Fruit fly (Drosophila melanogaster) whole organism, embryonic: ENCODE data around the gene CG17264.

ENCODE experiments used
- ATbp ChIP-seq: fragments of 200-800 bp; sonication (Bioruptor generic); optimal IDR thresholded peaks from 2 replicates; lab custom pipeline; 2017; ENCODE audit warnings: missing biosample characterization, mild to moderate bottlenecking, missing genetic modification characterization, missing genetic modification reagents
- Antp ChIP-seq: fragments of 200-800 bp; sonication (Bioruptor generic); optimal IDR thresholded peaks from 3 replicates; lab custom pipeline; 2016; ENCODE audit warnings: missing biosample characterization, missing genetic modification characterization
- CG10147 ChIP-seq: fragments of 200-800 bp; sonication (Bioruptor generic); optimal IDR thresholded peaks from 2 replicates; lab custom pipeline; 2019; ENCODE audit warnings: missing biosample characterization, mild to moderate bottlenecking, missing genetic modification characterization, moderate library complexity
- CG1024 ChIP-seq: fragments of 200-800 bp; sonication (Bioruptor generic); IDR thresholded peaks from 2 replicates; pipeline ENCODE4 v1.3.6; 2022; ENCODE audit warnings: missing biosample characterization, missing genetic modification characterization
- CG12104 ChIP-seq: fragments of 200-800 bp; sonication (Bioruptor generic); optimal IDR thresholded peaks from 3 replicates; lab custom pipeline; 2016; ENCODE audit warnings: missing biosample characterization, missing genetic modification characterization
- CG14014 ChIP-seq: fragments of 200-800 bp; sonication (Bioruptor generic); IDR thresholded peaks from 2 replicates; pipeline ENCODE4 v1.3.6; 2022; ENCODE audit warnings: missing biosample characterization, missing genetic modification characterization
- CG1529 ChIP-seq: fragments of 200-800 bp; sonication (Bioruptor generic); optimal IDR thresholded peaks from 3 replicates; lab custom pipeline; 2018; ENCODE audit warnings: missing biosample characterization, missing genetic modification characterization
- CG15479 ChIP-seq: fragments of 200-800 bp; sonication (Bioruptor generic); optimal IDR thresholded peaks from 3 replicates; lab custom pipeline; 2019; ENCODE audit warnings: missing biosample characterization, mild to moderate bottlenecking, missing genetic modification characterization, moderate library complexity
- CG15514 ChIP-seq: fragments of 200-800 bp; sonication (Bioruptor generic); optimal IDR thresholded peaks from 3 replicates; lab custom pipeline; 2017; ENCODE audit warnings: missing biosample characterization, missing genetic modification characterization, mild to moderate bottlenecking, moderate library complexity, missing genetic modification reagents
- CG1603 ChIP-seq: fragments of 200-800 bp; sonication (Bioruptor generic); optimal IDR thresholded peaks from 2 replicates; lab custom pipeline; 2019; ENCODE audit warnings: missing biosample characterization, mild to moderate bottlenecking, missing genetic modification characterization, moderate library complexity
- CG16815 ChIP-seq: fragments of 200-800 bp; sonication (Bioruptor generic); optimal IDR thresholded peaks from 3 replicates; lab custom pipeline; 2017; ENCODE audit warnings: missing biosample characterization, mild to moderate bottlenecking, missing genetic modification characterization
- CG16863 ChIP-seq: fragments of 200-800 bp; sonication (Bioruptor generic); optimal IDR thresholded peaks from 3 replicates; lab custom pipeline; 2016; ENCODE audit warnings: missing biosample characterization, missing genetic modification characterization
- CG17568 ChIP-seq: fragments of 200-800 bp; sonication (Bioruptor generic); optimal IDR thresholded peaks from 2 replicates; lab custom pipeline; 2018; ENCODE audit warnings: missing biosample characterization, mild to moderate bottlenecking, missing genetic modification characterization, moderate library complexity
- CG18476 ChIP-seq: fragments of 200-800 bp; sonication (Bioruptor generic); optimal IDR thresholded peaks from 2 replicates; lab custom pipeline; 2016; ENCODE audit warnings: missing biosample characterization, mild to moderate bottlenecking, missing genetic modification characterization
- CG18764 ChIP-seq: fragments of 200-800 bp; sonication (Bioruptor generic); optimal IDR thresholded peaks from 3 replicates; lab custom pipeline; 2016; ENCODE audit warnings: missing biosample characterization, missing genetic modification characterization
- CG2116 ChIP-seq: fragments of 200-800 bp; sonication (Bioruptor generic); optimal IDR thresholded peaks from 3 replicates; lab custom pipeline; 2018; ENCODE audit warnings: missing biosample characterization, mild to moderate bottlenecking, missing genetic modification characterization
- CG2129 ChIP-seq: fragments of 200-800 bp; sonication (Bioruptor generic); IDR thresholded peaks from 2 replicates; pipeline ENCODE4 v1.3.6; 2022; ENCODE audit warnings: missing biosample characterization, missing genetic modification characterization; ENCODE audit not compliant: partially characterized antibody
- CG31365 ChIP-seq: fragments of 200-800 bp; sonication (Bioruptor generic); optimal IDR thresholded peaks from 2 replicates; lab custom pipeline; 2018; ENCODE audit warnings: missing biosample characterization, mild to moderate bottlenecking, missing genetic modification characterization
- CG4617 ChIP-seq: fragments of 200-800 bp; sonication (Bioruptor generic); optimal IDR thresholded peaks from 3 replicates; lab custom pipeline; 2016; ENCODE audit warnings: missing biosample characterization, missing genetic modification characterization, borderline replicate concordance
- CG4730 ChIP-seq: fragments of 200-800 bp; sonication (Bioruptor generic); IDR thresholded peaks from 2 replicates; pipeline ENCODE4 v1.3.6; 2022; ENCODE audit warnings: missing biosample characterization, missing genetic modification characterization
- CG5180 ChIP-seq: fragments of 200-800 bp; sonication (Bioruptor generic); optimal IDR thresholded peaks from 3 replicates; lab custom pipeline; 2017; ENCODE audit warnings: missing biosample characterization, missing genetic modification characterization, mild to moderate bottlenecking, moderate library complexity, missing genetic modification reagents
- CG7839 ChIP-seq: fragments of 200-800 bp; sonication (Bioruptor generic); optimal IDR thresholded peaks from 3 replicates; lab custom pipeline; 2018; ENCODE audit warnings: missing biosample characterization, mild to moderate bottlenecking, missing genetic modification characterization, moderate library complexity
- CG7963 ChIP-seq: fragments of 200-800 bp; sonication (Bioruptor generic); IDR thresholded peaks from 3 replicates; pipeline ENCODE4 v1.3.6; 2022; ENCODE audit warnings: missing biosample characterization, missing genetic modification characterization; ENCODE audit not compliant: partially characterized antibody
- CG8388 ChIP-seq: fragments of 200-800 bp; sonication (Bioruptor generic); optimal IDR thresholded peaks from 2 replicates; lab custom pipeline; 2019; ENCODE audit warnings: missing biosample characterization, mild to moderate bottlenecking, missing genetic modification characterization, moderate library complexity
- E2f1 ChIP-seq: fragments of 200-800 bp; sonication (Bioruptor generic); IDR thresholded peaks from 2 replicates; pipeline ENCODE4 v1.3.6; 2022; ENCODE audit warnings: missing biosample characterization, missing genetic modification characterization
- Hr3 ChIP-seq: fragments of 200-800 bp; sonication (Bioruptor generic); optimal IDR thresholded peaks from 3 replicates; lab custom pipeline; 2016; ENCODE audit warnings: missing biosample characterization, missing genetic modification characterization
- Oli ChIP-seq: fragments of 200-800 bp; sonication (Bioruptor generic); optimal IDR thresholded peaks from 2 replicates; lab custom pipeline; 2018; ENCODE audit warnings: missing biosample characterization, mild to moderate bottlenecking, missing genetic modification characterization, moderate library complexity
- Rfx ChIP-seq: fragments of 200-800 bp; sonication (Bioruptor generic); IDR thresholded peaks from 2 replicates; pipeline ENCODE4 v1.3.6; 2022; ENCODE audit warnings: missing biosample characterization, missing genetic modification characterization
- Sry-β ChIP-seq: fragments of 200-800 bp; sonication (Bioruptor generic); optimal IDR thresholded peaks from 2 replicates; lab custom pipeline; 2018; ENCODE audit warnings: missing biosample characterization, mild to moderate bottlenecking, missing genetic modification characterization, moderate library complexity
- Vsx1 ChIP-seq: fragments of 200-800 bp; sonication (Bioruptor generic); optimal IDR thresholded peaks from 2 replicates; lab custom pipeline; 2017; ENCODE audit warnings: missing biosample characterization, mild to moderate bottlenecking, missing genetic modification characterization, missing genetic modification reagents
- YL-1 ChIP-seq: fragments of 200-800 bp; sonication (Bioruptor generic); optimal IDR thresholded peaks from 3 replicates; lab custom pipeline; 2017; ENCODE audit warnings: missing biosample characterization, mild to moderate bottlenecking, missing genetic modification characterization
- ato ChIP-seq: fragments of 200-800 bp; sonication (Bioruptor generic); IDR thresholded peaks from 2 replicates; pipeline ENCODE4 v1.3.6; 2022; ENCODE audit warnings: missing biosample characterization, missing genetic modification characterization; ENCODE audit not compliant: partially characterized antibody
- bbx ChIP-seq: fragments of 200-800 bp; sonication (Bioruptor generic); IDR thresholded peaks from 2 replicates; pipeline ENCODE4 v1.3.6; 2022; ENCODE audit warnings: missing biosample characterization, missing genetic modification characterization; ENCODE audit not compliant: partially characterized antibody
- br ChIP-seq: fragments of >200 bp; optimal IDR thresholded peaks from 2 replicates; lab custom pipeline; 2017
- chinmo ChIP-seq: fragments of 200-800 bp; sonication (Bioruptor generic); IDR thresholded peaks from 4 replicates; pipeline ENCODE4 v1.3.6; 2022; ENCODE audit warnings: missing biosample characterization, missing genetic modification characterization; ENCODE audit not compliant: partially characterized antibody
- en ChIP-seq: fragments of 200-800 bp; sonication (Bioruptor generic); optimal IDR thresholded peaks from 2 replicates; lab custom pipeline; 2016; ENCODE audit warnings: missing biosample characterization, missing genetic modification characterization
- fru ChIP-seq: fragments of >200 bp; optimal IDR thresholded peaks from 2 replicates; lab custom pipeline; 2017
- grn ChIP-seq: fragments of 200-800 bp; sonication (Bioruptor generic); optimal IDR thresholded peaks from 3 replicates; lab custom pipeline; 2017; ENCODE audit warnings: missing biosample characterization, missing genetic modification characterization
- her ChIP-seq: fragments of 200-800 bp; sonication (Bioruptor generic); optimal IDR thresholded peaks from 2 replicates; lab custom pipeline; 2016; ENCODE audit warnings: missing biosample characterization, missing genetic modification characterization
- jumu ChIP-seq: fragments of 200-800 bp; sonication (Bioruptor generic); optimal IDR thresholded peaks from 3 replicates; lab custom pipeline; 2016; ENCODE audit warnings: missing biosample characterization, missing genetic modification characterization
- luna ChIP-seq: fragments of 200-800 bp; sonication (Bioruptor generic); optimal IDR thresholded peaks from 2 replicates; lab custom pipeline; 2016; ENCODE audit warnings: missing biosample characterization, missing genetic modification characterization
- maf-S ChIP-seq: fragments of 200-800 bp; sonication (Bioruptor generic); optimal IDR thresholded peaks from 2 replicates; lab custom pipeline; 2016; ENCODE audit warnings: missing biosample characterization, missing genetic modification characterization
- nau ChIP-seq: fragments of 200-800 bp; sonication (Bioruptor generic); optimal IDR thresholded peaks from 3 replicates; lab custom pipeline; 2017; ENCODE audit warnings: missing biosample characterization, mild to moderate bottlenecking, missing genetic modification characterization, missing genetic modification reagents
- oc ChIP-seq: fragments of 200-800 bp; sonication (Bioruptor generic); optimal IDR thresholded peaks from 2 replicates; lab custom pipeline; 2018; ENCODE audit warnings: missing biosample characterization, mild to moderate bottlenecking, missing genetic modification characterization, moderate library complexity
- odd ChIP-seq: fragments of 200-800 bp; sonication (Bioruptor generic); optimal IDR thresholded peaks from 2 replicates; lab custom pipeline; 2017; ENCODE audit warnings: missing biosample characterization, mild to moderate bottlenecking, missing genetic modification characterization
- pum ChIP-seq: fragments of 200-800 bp; sonication (Bioruptor generic); optimal IDR thresholded peaks from 2 replicates; lab custom pipeline; 2016; ENCODE audit warnings: missing biosample characterization, missing genetic modification characterization
- sr ChIP-seq: fragments of 200-800 bp; sonication (Bioruptor generic); IDR thresholded peaks from 3 replicates; pipeline ENCODE4 v1.3.6; 2022; ENCODE audit warnings: missing biosample characterization, missing genetic modification characterization
- tgo ChIP-seq: fragments of 200-800 bp; sonication (Bioruptor generic); IDR thresholded peaks from 3 replicates; pipeline ENCODE4 v1.3.6; 2022; ENCODE audit warnings: missing biosample characterization, missing genetic modification characterization
- ttk ChIP-seq: fragments of 200-800 bp; sonication (Bioruptor generic); IDR thresholded peaks from 2 replicates; pipeline ENCODE4 v2.1.2; 2022; ENCODE audit warnings: missing biosample characterization, missing genetic modification characterization
- yki ChIP-seq: fragments of >200 bp; optimal IDR thresholded peaks from 3 replicates; lab custom pipeline; 2018
- zen ChIP-seq: fragments of 200-800 bp; sonication (Bioruptor generic); optimal IDR thresholded peaks from 3 replicates; lab custom pipeline; 2018; ENCODE audit warnings: missing biosample characterization, mild to moderate bottlenecking, missing genetic modification characterization, moderate library complexity

CG17264 gene

DNA sequence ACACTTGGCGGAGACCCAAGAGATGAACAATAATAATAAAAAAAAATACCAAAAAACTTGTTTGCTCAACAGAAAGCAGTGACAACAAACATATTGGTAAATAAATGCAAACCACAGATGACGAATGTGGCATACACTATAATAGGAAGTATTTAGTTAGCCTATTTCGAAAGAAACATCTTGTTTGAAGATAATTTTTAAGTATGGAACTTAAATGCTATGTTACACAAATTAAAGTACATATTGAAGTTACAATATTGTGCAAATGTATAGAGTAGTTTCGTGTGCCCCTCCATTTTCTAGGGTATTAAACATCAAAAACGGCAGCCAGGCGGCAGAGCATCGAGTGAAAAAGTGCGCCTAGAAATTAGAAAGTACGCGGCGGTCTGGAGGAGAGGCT is 14.9 kb upstream of the CG17264 start (continued):
- TF ChIP-seq Sry-β (GFP tag; lab: Kevin White, UChicago) (no peak), CG1603 (peak; percentile 76), en (no peak), CG15514 (GFP tag; lab: Kevin White, UChicago) (no peak), E2f1 (GFP tag; lab: Robert Waterston, UW) (peak; percentile 42; the same call in 1 of the 2 replicates), CG1024 (GFP tag; lab: Robert Waterston, UW) (no peak), CG2129 (GFP tag; lab: Robert Waterston, UW) (no peak), Rfx (no peak), CG7963 (no peak), CG1529 (peak; percentile 69), CG16863 (peak; percentile 40), Vsx1 (GFP tag; lab: Kevin White, UChicago) (no peak), Hr3 (no peak), Antp (no peak), oc (tag; lab: Kevin White, UChicago) (peak; percentile 62), fru (no peak), ttk (GFP tag; lab: Robert Waterston, UW) (peak; percentile 14; the same call in 1 of the 2 replicates), her (GFP tag; lab: Kevin White, UChicago) (no peak), maf-S (GFP tag; lab: Kevin White, UChicago) (no peak), CG17568 (GFP tag; lab: Kevin White, UChicago) (peak; percentile 40), CG14014 (GFP tag; lab: Robert Waterston, UW) (peak; percentile 8; the same call in 1 of the 2 replicates), sr (GFP tag; lab: Robert Waterston, UW) (no peak), CG5180 (GFP tag; lab: Kevin White, UChicago) (peak; percentile 47), grn (GFP tag; lab: Kevin White, UChicago) (no peak), CG15479 (GFP tag; lab: Kevin White, UChicago) (no peak), bbx (GFP tag; lab: Robert Waterston, UW) (no peak), CG10147 (GFP tag; lab: Kevin White, UChicago) (no peak), CG18476 (GFP tag; lab: Kevin White, UChicago) (peak; percentile 4), jumu (GFP tag; lab: Kevin White, UChicago) (no peak), ATbp (GFP tag; lab: Kevin White, UChicago) (peak; percentile 85), CG18764 (no peak), CG4617 (GFP tag; lab: Kevin White, UChicago) (no peak), chinmo (no peak), br (no peak), CG2116 (GFP tag; lab: Kevin White, UChicago) (no peak), Oli (tag; lab: Kevin White, UChicago) (peak; percentile 63), luna (GFP tag; lab: Kevin White, UChicago) (no peak), zen (tag; lab: Kevin White, UChicago) (no peak), CG16815 (GFP tag; lab: Kevin White, UChicago) (no peak), CG4730 (GFP tag; lab: Robert Waterston, UW) (no peak), odd (GFP tag; lab: Kevin White, UChicago) (peak; percentile 51), CG8388 (GFP tag; lab: Kevin White, UChicago) (peak; percentile 71), pum (GFP tag; lab: Kevin White, UChicago) (peak; percentile 20), nau (GFP tag; lab: Kevin White, UChicago) (peak; percentile 54), yki (lab: Kevin White, UChicago) (no peak), YL-1 (GFP tag; lab: Kevin White, UChicago) (no peak), CG7839 (tag; lab: Kevin White, UChicago) (peak; percentile 54), tgo (GFP tag; lab: Robert Waterston, UW) (no peak; the same call in 2 of the 3 replicates), CG12104 (GFP tag; lab: Kevin White, UChicago) (no peak), ato (GFP tag; lab: Robert Waterston, UW) (no peak), CG31365 (tag; lab: Kevin White, UChicago) (no peak)
